Fruit fly (Drosophila melanogaster): Measurements from ENCODE around the gene CG34248.

- TF ChIP-seq insv (optimal IDR thresholded peaks at IDR 0.05) = no peak
- no peak for TF ChIP-seq psq (optimal IDR thresholded peaks at IDR 0.05)
- no peak for TF ChIP-seq ttk (optimal IDR thresholded peaks at IDR 0.05)
These were observed 9.3 kb upstream of the CG34248 start, which contains the start of gene CG13064 for dm6 chr3L:16279987-16280454.

Measured in Kc167 (cell line).